Fruit fly (Drosophila melanogaster) whole organism, embryonic: ENCODE results near the gene Nos.

Experiments
- Adf1 ChIP-seq: fragments of 200-800 bp; sonication (Bioruptor generic); IDR thresholded peaks from 2 replicates; pipeline ENCODE4 v1.3.6; 2022; ENCODE audit warnings: missing biosample characterization, missing genetic modification characterization
- Aef1 ChIP-seq: fragments of 200-800 bp; sonication (Bioruptor generic); IDR thresholded peaks from 3 replicates; pipeline ENCODE4 v1.3.6; 2022; ENCODE audit warnings: missing biosample characterization, missing genetic modification characterization
- B-H1 ChIP-seq: fragments of 200-800 bp; sonication (Bioruptor generic); IDR thresholded peaks from 3 replicates; pipeline ENCODE4 v1.3.6; 2022; ENCODE audit warnings: missing biosample characterization, missing genetic modification characterization
- Bgb ChIP-seq: fragments of 200-800 bp; sonication (Bioruptor generic); IDR thresholded peaks from 2 replicates; pipeline ENCODE4 v1.3.6; 2022; ENCODE audit warnings: missing biosample characterization, missing genetic modification characterization; ENCODE audit not compliant: partially characterized antibody
- CG11085 ChIP-seq: fragments of 200-800 bp; sonication (Bioruptor generic); IDR thresholded peaks from 2 replicates; pipeline ENCODE4 v1.3.6; 2022; ENCODE audit warnings: missing biosample characterization, missing genetic modification characterization
- CG11093 ChIP-seq: fragments of 200-800 bp; sonication (Bioruptor generic); IDR thresholded peaks from 3 replicates; pipeline ENCODE4 v1.3.6; 2022; ENCODE audit warnings: missing biosample characterization, missing genetic modification characterization
- CG11504 ChIP-seq: fragments of 200-800 bp; sonication (Bioruptor generic); optimal IDR thresholded peaks from 3 replicates; lab custom pipeline; 2019; ENCODE audit warnings: missing biosample characterization, mild to moderate bottlenecking, missing genetic modification characterization, moderate library complexity
- CG13287 ChIP-seq: fragments of 200-800 bp; sonication (Bioruptor generic); IDR thresholded peaks from 2 replicates; pipeline ENCODE4 v1.3.6; 2022; ENCODE audit warnings: missing biosample characterization, missing genetic modification characterization; ENCODE audit not compliant: partially characterized antibody
- CG14014 ChIP-seq: fragments of 200-800 bp; sonication (Bioruptor generic); IDR thresholded peaks from 2 replicates; pipeline ENCODE4 v1.3.6; 2022; ENCODE audit warnings: missing biosample characterization, missing genetic modification characterization
- CG14667 ChIP-seq: fragments of 200-800 bp; sonication (Bioruptor generic); IDR thresholded peaks from 2 replicates; pipeline ENCODE4 v1.3.6; 2022; ENCODE audit warnings: missing biosample characterization, missing genetic modification characterization
- CG16813 ChIP-seq: fragments of 200-800 bp; sonication (Bioruptor generic); IDR thresholded peaks from 3 replicates; pipeline ENCODE4 v1.3.6; 2022; ENCODE audit warnings: missing biosample characterization, missing genetic modification characterization; ENCODE audit not compliant: partially characterized antibody
- CG17829 ChIP-seq: fragments of 200-800 bp; optimal IDR thresholded peaks from 2 replicates; lab custom pipeline; 2019; ENCODE audit warnings: missing biosample characterization, mild to moderate bottlenecking, missing genetic modification characterization, moderate library complexity
- CG2199 ChIP-seq: fragments of 200-800 bp; sonication (Bioruptor generic); IDR thresholded peaks from 3 replicates; pipeline ENCODE4 v1.3.6; 2022; ENCODE audit warnings: missing biosample characterization, missing genetic modification characterization
- CG3065 ChIP-seq: fragments of 200-800 bp; sonication (Bioruptor generic); optimal IDR thresholded peaks from 2 replicates; lab custom pipeline; 2016; ENCODE audit warnings: missing biosample characterization, missing genetic modification characterization
- CG31224 ChIP-seq: fragments of 200-800 bp; sonication (Bioruptor generic); IDR thresholded peaks from 2 replicates; pipeline ENCODE4 v1.3.6; 2022; ENCODE audit warnings: missing biosample characterization, missing genetic modification characterization
- CG31441 ChIP-seq: fragments of 200-800 bp; sonication (Bioruptor generic); IDR thresholded peaks from 2 replicates; pipeline ENCODE4 v1.3.6; 2022; ENCODE audit warnings: missing biosample characterization, missing genetic modification characterization
- CG32532 ChIP-seq: fragments of 200-800 bp; sonication (Bioruptor generic); IDR thresholded peaks from 2 replicates; pipeline ENCODE4 v1.3.6; 2022; ENCODE audit warnings: missing biosample characterization, missing genetic modification characterization
- CG34422 ChIP-seq: fragments of 200-800 bp; sonication (Bioruptor generic); IDR thresholded peaks from 3 replicates; pipeline ENCODE4 v1.3.6; 2022; ENCODE audit warnings: missing biosample characterization, missing genetic modification characterization
- CG4360 ChIP-seq: fragments of 200-800 bp; sonication (Bioruptor generic); IDR thresholded peaks from 2 replicates; pipeline ENCODE4 v1.3.6; 2022; ENCODE audit warnings: missing biosample characterization, missing genetic modification characterization
- CG5180 ChIP-seq: fragments of 200-800 bp; sonication (Bioruptor generic); optimal IDR thresholded peaks from 3 replicates; lab custom pipeline; 2017; ENCODE audit warnings: missing biosample characterization, missing genetic modification characterization, mild to moderate bottlenecking, moderate library complexity, missing genetic modification reagents
- CG9932 ChIP-seq: fragments of 200-800 bp; sonication (Bioruptor generic); IDR thresholded peaks from 2 replicates; pipeline ENCODE4 v1.3.6; 2022; ENCODE audit warnings: missing biosample characterization, missing genetic modification characterization
- Deaf1 ChIP-seq: fragments of 200-800 bp; optimal IDR thresholded peaks from 3 replicates; lab custom pipeline; 2019; ENCODE audit warnings: missing biosample characterization, mild to moderate bottlenecking, missing genetic modification characterization, moderate library complexity
- Dip2 ChIP-seq: fragments of 200-800 bp; sonication (Bioruptor generic); IDR thresholded peaks from 2 replicates; pipeline ENCODE4 v1.3.6; 2022; ENCODE audit warnings: missing biosample characterization, missing genetic modification characterization
- Drgx ChIP-seq: fragments of 200-800 bp; sonication (Bioruptor generic); IDR thresholded peaks from 2 replicates; pipeline ENCODE4 v1.3.6; 2022; ENCODE audit warnings: missing biosample characterization, missing genetic modification characterization
- E2f1 ChIP-seq: fragments of 200-800 bp; sonication (Bioruptor generic); IDR thresholded peaks from 2 replicates; pipeline ENCODE4 v1.3.6; 2022; ENCODE audit warnings: missing biosample characterization, missing genetic modification characterization
- Ets65A ChIP-seq: fragments of 200-800 bp; sonication (Bioruptor generic); peaks from one replicate; lab custom pipeline; 2016; ENCODE audit warnings: missing biosample characterization, missing genetic modification characterization
- HLH3B ChIP-seq: fragments of 200-800 bp; sonication (Bioruptor generic); IDR thresholded peaks from 2 replicates; pipeline ENCODE4 v1.3.6; 2022; ENCODE audit warnings: missing biosample characterization, missing genetic modification characterization
- Jarid2 ChIP-seq: fragments of 200-800 bp; sonication (Bioruptor generic); optimal IDR thresholded peaks from 3 replicates; lab custom pipeline; 2017; ENCODE audit warnings: mild to moderate bottlenecking, missing biosample characterization, missing genetic modification reagents, missing genetic modification characterization
- NFAT ChIP-seq: fragments of 200-800 bp; sonication (Bioruptor generic); IDR thresholded peaks from 2 replicates; pipeline ENCODE4 v1.3.6; 2022; ENCODE audit warnings: missing biosample characterization, missing genetic modification characterization
- Optix ChIP-seq: fragments of 200-800 bp; sonication (Bioruptor generic); IDR thresholded peaks from 3 replicates; pipeline ENCODE4 v1.3.6; 2022; ENCODE audit warnings: missing biosample characterization, missing genetic modification characterization
- Rx ChIP-seq: fragments of 200-800 bp; sonication (Bioruptor generic); IDR thresholded peaks from 2 replicates; pipeline ENCODE4 v1.3.6; 2022; ENCODE audit warnings: missing biosample characterization, missing genetic modification characterization
- Scr ChIP-seq: fragments of 200-800 bp; sonication (Bioruptor generic); IDR thresholded peaks from 2 replicates; pipeline ENCODE4 v1.3.6; 2022; ENCODE audit warnings: missing biosample characterization, missing genetic modification characterization; ENCODE audit not compliant: partially characterized antibody
- Sry-β ChIP-seq: fragments of 200-800 bp; sonication (Bioruptor generic); optimal IDR thresholded peaks from 2 replicates; lab custom pipeline; 2018; ENCODE audit warnings: missing biosample characterization, mild to moderate bottlenecking, missing genetic modification characterization, moderate library complexity
- Xbp1 ChIP-seq: fragments of 200-800 bp; sonication (Bioruptor generic); optimal IDR thresholded peaks from 3 replicates; lab custom pipeline; 2016; ENCODE audit warnings: missing biosample characterization, mild to moderate bottlenecking, missing genetic modification characterization
- btn ChIP-seq: fragments of 200-800 bp; sonication (Bioruptor generic); optimal IDR thresholded peaks from 2 replicates; lab custom pipeline; 2016; ENCODE audit warnings: missing biosample characterization, missing genetic modification characterization
- chinmo ChIP-seq: fragments of 200-800 bp; sonication (Bioruptor generic); IDR thresholded peaks from 4 replicates; pipeline ENCODE4 v1.3.6; 2022; ENCODE audit warnings: missing biosample characterization, missing genetic modification characterization; ENCODE audit not compliant: partially characterized antibody
- dysf ChIP-seq: fragments of 200-800 bp; sonication (Bioruptor generic); IDR thresholded peaks from 3 replicates; pipeline ENCODE4 v1.3.6; 2022; ENCODE audit warnings: missing biosample characterization, missing genetic modification characterization
- gcm ChIP-seq: fragments of 200-800 bp; sonication (Bioruptor generic); optimal IDR thresholded peaks from 2 replicates; lab custom pipeline; 2019; ENCODE audit warnings: missing biosample characterization, mild to moderate bottlenecking, missing genetic modification characterization, moderate library complexity
- grau ChIP-seq: fragments of 200-800 bp; optimal IDR thresholded peaks from 3 replicates; lab custom pipeline; 2019; ENCODE audit warnings: missing biosample characterization, mild to moderate bottlenecking, missing genetic modification characterization, moderate library complexity
- insv ChIP-seq, 2 experiments: fragments of 200-800 bp; sonication (Bioruptor generic); optimal IDR thresholded peaks; 3 replicates each; lab custom pipeline; 2016 to 2018; ENCODE audit warnings: missing biosample characterization in 2 of 2, missing genetic modification characterization in 2 of 2
- lmd ChIP-seq: fragments of 200-800 bp; sonication (Bioruptor generic); IDR thresholded peaks from 2 replicates; pipeline ENCODE4 v1.3.6; 2022; ENCODE audit warnings: missing biosample characterization, missing genetic modification characterization
- pan ChIP-seq, 4 experiments: fragments of >200 bp in 3 of 4; fragments of 200-800 bp in 1 of 4; sonication (Bioruptor generic) in 1 of 4; optimal IDR thresholded peaks in 3 of 4; IDR thresholded peaks in 1 of 4; 2 replicates each; pipeline versions ENCODE4 v1.3.6 to Lab custom; 2017 to 2022; ENCODE audit warnings: missing biosample characterization in 2 of 4, missing genetic modification characterization in 2 of 4, mixed read lengths in 1 of 4
- ranshi ChIP-seq: fragments of 200-800 bp; sonication (Bioruptor generic); IDR thresholded peaks from 2 replicates; pipeline ENCODE4 v1.3.6; 2022; ENCODE audit warnings: missing biosample characterization, missing genetic modification characterization
- slbo ChIP-seq: fragments of 200-800 bp; sonication (Bioruptor generic); IDR thresholded peaks from 2 replicates; pipeline ENCODE4 v1.3.6; 2022; ENCODE audit warnings: missing biosample characterization, missing genetic modification characterization
- so ChIP-seq: fragments of 200-800 bp; sonication (Bioruptor generic); IDR thresholded peaks from 3 replicates; pipeline ENCODE4 v1.3.6; 2022; ENCODE audit warnings: missing biosample characterization, missing genetic modification characterization
- sqz ChIP-seq: fragments of 200-800 bp; sonication (Bioruptor generic); optimal IDR thresholded peaks from 3 replicates; lab custom pipeline; 2018; ENCODE audit warnings: missing biosample characterization, mild to moderate bottlenecking, missing genetic modification characterization
- zfh2 ChIP-seq: fragments of 200-800 bp; sonication (Bioruptor generic); optimal IDR thresholded peaks from 2 replicates; lab custom pipeline; 2016; ENCODE audit warnings: missing biosample characterization, missing genetic modification characterization

The Nos gene

DNA sequence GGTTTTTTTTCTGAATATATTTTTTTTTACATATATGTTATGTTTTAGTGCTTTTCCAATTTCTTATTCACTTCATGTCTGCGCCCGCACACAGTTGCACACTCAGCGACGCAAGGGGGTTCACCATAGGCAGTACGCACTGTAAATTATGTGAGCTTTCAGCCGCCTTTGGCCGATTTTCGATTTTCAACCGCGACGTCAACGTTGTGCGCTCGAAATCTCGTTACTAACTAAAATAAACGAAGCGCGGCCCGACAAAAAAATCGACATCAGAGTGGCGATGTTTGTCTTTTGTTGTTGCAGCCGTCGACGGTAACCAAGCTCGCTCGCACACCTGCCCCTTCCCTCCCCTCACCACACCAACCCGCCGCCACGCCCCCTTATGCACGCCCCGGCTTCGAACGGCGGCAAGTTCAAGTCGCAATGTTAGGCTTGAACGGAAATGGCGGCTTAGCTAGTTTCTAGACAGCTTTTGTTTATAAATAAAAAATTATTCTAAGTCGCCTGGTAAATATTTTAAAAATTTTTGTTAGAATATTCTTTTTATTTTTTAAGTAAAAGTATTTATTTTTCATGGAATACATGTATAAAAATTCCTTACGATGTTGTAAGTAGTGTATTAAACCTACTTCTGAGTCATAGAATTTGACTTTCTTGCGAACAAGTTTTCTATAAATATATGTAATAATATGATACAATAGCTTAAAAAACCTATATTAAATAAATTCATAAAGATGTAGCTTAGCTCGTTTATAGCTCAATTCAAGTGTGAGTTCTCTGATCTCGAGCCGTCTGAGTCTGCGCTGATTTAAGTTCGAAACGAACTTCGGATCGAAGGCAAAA is 36.2 kb downstream of the Nos start, which contains the start of gene CG31869:
Gene CG31869 (minus strand): TSS at position 233 of the 843 bp plus-strand sequence.
- TF ChIP-seq B-H1 (GFP tag; lab: Robert Waterston, UW) (no peak), grau (peak; percentile 80), Drgx (peak; percentile 60), CG11085 (GFP tag; lab: Robert Waterston, UW) (0 out of 2 replicates have a peak, but pooled peaks have one; percentile 42), Scr (GFP tag; lab: Robert Waterston, UW) (no peak), btn (GFP tag; lab: Kevin White, UChicago) (no peak), CG14014 (peak; percentile 31; the same call in 1 of the 2 replicates), CG14667 (GFP tag; lab: Robert Waterston, UW) (0 out of 2 replicates have a peak, but pooled peaks have one; percentile 11), CG13287 (GFP tag; lab: Robert Waterston, UW) (peak; percentile 11; the same call in 1 of the 2 replicates), dysf (peak; percentile 38; the same call in 1 of the 3 replicates), Aef1 (GFP tag; lab: Robert Waterston, UW) (peak; percentile 16; the same call in 1 of the 3 replicates), zfh2 (peak; percentile 0), Deaf1 (peak; percentile 77), ranshi (GFP tag; lab: Robert Waterston, UW) (0 out of 2 replicates have a peak, but pooled peaks have one; percentile 24), Dip2 (GFP tag; lab: Robert Waterston, UW) (no peak), pan (optimal IDR thresholded peaks at IDR 0.05; lab: Kevin White, UChicago) (no peak), pan (GFP tag; optimal IDR thresholded peaks at IDR 0.05 in 1 of 2, IDR thresholded peaks at IDR 0.05 in 1 of 2) (peak in 1 of 2 experiments; percentile 58), E2f1 (GFP tag; lab: Robert Waterston, UW) (0 out of 2 replicates have a peak, but pooled peaks have one; percentile 19), Jarid2 (GFP tag; lab: Kevin White, UChicago) (peak; percentile 79), CG3065 (GFP tag; lab: Kevin White, UChicago) (peak; percentile 7), NFAT (GFP tag; lab: Robert Waterston, UW) (peak; percentile 38; the same call in 1 of the 2 replicates), Bgb (GFP tag; lab: Robert Waterston, UW) (0 out of 2 replicates have a peak, but pooled peaks have one; percentile 10), lmd (0 out of 2 replicates have a peak, but pooled peaks have one; percentile 33), CG16813 (GFP tag; lab: Robert Waterston, UW) (no peak), CG17829 (tag; lab: Kevin White, UChicago) (no peak), Xbp1 (GFP tag; lab: Kevin White, UChicago) (peak; percentile 44), CG4360 (GFP tag; lab: Robert Waterston, UW) (0 out of 2 replicates have a peak, but pooled peaks have one; percentile 24), CG2199 (GFP tag; lab: Robert Waterston, UW) (no peak; the same call in 2 of the 3 replicates), CG34422 (GFP tag; lab: Robert Waterston, UW) (0 out of 3 replicates have a peak, but pooled peaks have one; percentile 10), CG11504 (tag; lab: Kevin White, UChicago) (peak; percentile 90), so (GFP tag; lab: Robert Waterston, UW) (0 out of 3 replicates have a peak, but pooled peaks have one; percentile 13), insv (GFP tag; optimal IDR thresholded peaks at IDR 0.05; lab: Kevin White, UChicago) (no peak), Ets65A (GFP tag; lab: Kevin White, UChicago) (peak; percentile 86), Sry-β (GFP tag; lab: Kevin White, UChicago) (peak; percentile 86), CG31441 (GFP tag; lab: Robert Waterston, UW) (peak; percentile 18; the same call in 1 of the 2 replicates), CG32532 (GFP tag; lab: Robert Waterston, UW) (0 out of 2 replicates have a peak, but pooled peaks have one; percentile 31), HLH3B (GFP tag; lab: Robert Waterston, UW) (0 out of 2 replicates have a peak, but pooled peaks have one; percentile 25), CG9932 (peak; percentile 52), sqz (GFP tag; lab: Kevin White, UChicago) (peak; percentile 57), chinmo (GFP tag; lab: Robert Waterston, UW) (0 out of 4 replicates have a peak, but pooled peaks have one; percentile 71), gcm (GFP tag; lab: Kevin White, UChicago) (no peak), CG11093 (GFP tag; lab: Robert Waterston, UW) (0 out of 3 replicates have a peak, but pooled peaks have one; percentile 35), Rx (GFP tag; lab: Robert Waterston, UW) (0 out of 2 replicates have a peak, but pooled peaks have one; percentile 10), CG31224 (GFP tag; lab: Robert Waterston, UW) (0 out of 2 replicates have a peak, but pooled peaks have one; percentile 26), CG5180 (peak; percentile 98), Adf1 (GFP tag; lab: Robert Waterston, UW) (peak; percentile 38), slbo (peak; percentile 61), Optix (0 out of 3 replicates have a peak, but pooled peaks have one; percentile 34)
